Fruit fly (Drosophila melanogaster) whole organism, adult: ENCODE data around the gene CG9135.

ENCODE experiments used
- CG33017 ChIP-seq: fragments of 200-800 bp; sonication (Bioruptor generic); optimal IDR thresholded peaks from 2 replicates; lab custom pipeline; 2018; ENCODE audit warnings: missing biosample characterization, mild to moderate bottlenecking, missing genetic modification characterization, moderate library complexity
- CG7045 ChIP-seq: fragments of 200-800 bp; sonication (Bioruptor generic); optimal IDR thresholded peaks from 2 replicates; lab custom pipeline; 2017; ENCODE audit warnings: missing biosample characterization, mild to moderate bottlenecking, missing genetic modification characterization
- Clk ChIP-seq: fragments of 200-800 bp; sonication (Bioruptor generic); optimal IDR thresholded peaks from 2 replicates; lab custom pipeline; 2017; ENCODE audit warnings: missing biosample characterization, missing genetic modification characterization
- Hr96 ChIP-seq: fragments of 200-800 bp; sonication (Bioruptor generic); optimal IDR thresholded peaks from 2 replicates; lab custom pipeline; 2016; ENCODE audit warnings: missing biosample characterization, missing genetic modification characterization
- kay ChIP-seq: fragments of 200-800 bp; sonication (Bioruptor generic); peaks from one replicate; lab custom pipeline; 2016; ENCODE audit warnings: missing biosample characterization, missing genetic modification characterization, borderline replicate concordance
- toe ChIP-seq: fragments of 200-800 bp; sonication (Bioruptor generic); optimal IDR thresholded peaks from 2 replicates; lab custom pipeline; 2016; ENCODE audit warnings: missing biosample characterization, missing genetic modification characterization

- TF ChIP-seq Hr96 (GFP tag; lab: Kevin White, UChicago) (no peak), toe (no peak), Clk (GFP tag; lab: Kevin White, UChicago) (no peak), CG7045 (GFP tag; lab: Kevin White, UChicago) (no peak), kay (peak; percentile 88), CG33017 (tag; lab: Kevin White, UChicago) (no peak)
Observed at dm6 chr2L:6090786-6091716, 40.5 kb downstream of the CG9135 start, which contains the start of gene CG45075.
